Fruit fly (Drosophila melanogaster): Measurements from ENCODE around the gene Tfb5.

DNA sequence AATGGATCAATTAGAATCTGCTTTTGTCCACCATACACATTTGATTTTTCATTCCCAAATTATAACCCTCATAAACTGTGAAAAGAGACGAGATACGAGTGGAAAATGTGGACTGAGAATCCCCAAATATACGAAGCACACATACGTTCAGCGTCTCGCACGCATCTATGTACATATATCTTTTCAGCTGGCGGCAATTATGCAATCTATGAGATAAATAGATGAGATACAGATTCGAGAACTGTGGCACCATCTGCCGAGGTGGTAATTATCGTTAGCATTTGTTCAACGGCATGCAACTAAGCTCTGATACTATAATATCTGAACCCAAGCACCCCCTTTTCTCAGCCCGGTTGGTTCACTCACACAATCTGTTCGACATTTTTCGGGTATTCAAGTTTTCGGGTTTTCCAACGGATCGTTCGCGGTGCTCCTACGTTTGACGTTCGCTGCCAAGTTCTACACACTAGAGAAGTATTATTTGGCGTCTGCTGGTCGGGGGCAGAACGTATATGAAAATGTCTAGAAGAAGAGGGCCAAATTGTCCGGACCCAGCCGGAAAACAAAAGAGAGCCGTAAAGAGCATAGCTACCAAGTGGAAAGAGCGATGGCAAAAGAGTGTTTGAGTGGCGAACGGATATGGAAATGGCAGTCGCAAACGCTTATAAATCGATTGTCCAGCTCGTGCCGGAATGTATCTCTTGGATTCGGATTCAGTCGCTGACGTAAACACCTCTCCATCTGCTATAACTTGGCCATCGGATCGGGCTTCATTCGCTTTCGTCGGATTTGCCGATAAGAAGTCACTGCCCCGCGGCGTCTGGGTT, 15.4 kb downstream of the Tfb5 start:
- TF ChIP-seq fd59A (GFP tag; optimal IDR thresholded peaks at IDR 0.05): no peak
- TF ChIP-seq CG6854 (GFP tag; optimal IDR thresholded peaks at IDR 0.05): no peak
- TF ChIP-seq Sox102F (GFP tag; optimal IDR thresholded peaks at IDR 0.05): no peak
